Fruit fly (Drosophila melanogaster) whole organism, embryonic: ENCODE results near the gene Dsp1.

ENCODE experiments used
- Bteb2 ChIP-seq: fragments of 200-800 bp; sonication (Bioruptor generic); optimal IDR thresholded peaks from 2 replicates; lab custom pipeline; 2016; ENCODE audit warnings: missing biosample characterization, missing genetic modification characterization
- CG10209 ChIP-seq: fragments of 200-800 bp; sonication (Bioruptor generic); optimal IDR thresholded peaks from 3 replicates; lab custom pipeline; 2017; ENCODE audit warnings: missing biosample characterization, mild to moderate bottlenecking, missing genetic modification characterization, missing genetic modification reagents
- CG10431 ChIP-seq: fragments of 200-800 bp; sonication (Bioruptor generic); optimal IDR thresholded peaks from 3 replicates; lab custom pipeline; 2018; ENCODE audit warnings: missing biosample characterization, mild to moderate bottlenecking, missing genetic modification characterization
- CG10959 ChIP-seq: fragments of 200-800 bp; sonication (Bioruptor generic); IDR thresholded peaks from 2 replicates; pipeline ENCODE4 v1.3.6; 2022; ENCODE audit warnings: missing biosample characterization, missing genetic modification characterization
- CG11504 ChIP-seq: fragments of 200-800 bp; sonication (Bioruptor generic); optimal IDR thresholded peaks from 3 replicates; lab custom pipeline; 2019; ENCODE audit warnings: missing biosample characterization, mild to moderate bottlenecking, missing genetic modification characterization, moderate library complexity
- CG13894 ChIP-seq: fragments of 200-800 bp; sonication (Bioruptor generic); optimal IDR thresholded peaks from 3 replicates; lab custom pipeline; 2018; ENCODE audit warnings: missing biosample characterization, mild to moderate bottlenecking, missing genetic modification characterization, moderate library complexity
- CG14441 ChIP-seq: fragments of 200-800 bp; sonication (Bioruptor generic); IDR thresholded peaks from 2 replicates; pipeline ENCODE4 v1.3.6; 2022; ENCODE audit warnings: missing biosample characterization, missing genetic modification characterization
- CG15514 ChIP-seq: fragments of 200-800 bp; sonication (Bioruptor generic); optimal IDR thresholded peaks from 3 replicates; lab custom pipeline; 2017; ENCODE audit warnings: missing biosample characterization, missing genetic modification characterization, mild to moderate bottlenecking, moderate library complexity, missing genetic modification reagents
- CG17359 ChIP-seq: fragments of 200-800 bp; sonication (Bioruptor generic); optimal IDR thresholded peaks from 3 replicates; lab custom pipeline; 2018; ENCODE audit warnings: missing biosample characterization, mild to moderate bottlenecking, missing genetic modification characterization, moderate library complexity
- CG17568 ChIP-seq: fragments of 200-800 bp; sonication (Bioruptor generic); optimal IDR thresholded peaks from 2 replicates; lab custom pipeline; 2018; ENCODE audit warnings: missing biosample characterization, mild to moderate bottlenecking, missing genetic modification characterization, moderate library complexity
- CG18619 ChIP-seq: fragments of 200-800 bp; sonication (Bioruptor generic); optimal IDR thresholded peaks from 3 replicates; lab custom pipeline; 2017; ENCODE audit warnings: missing biosample characterization, mild to moderate bottlenecking, missing genetic modification characterization
- CG34224 ChIP-seq: fragments of 200-800 bp; sonication (Bioruptor generic); IDR thresholded peaks from 3 replicates; pipeline ENCODE4 v1.3.6; 2022; ENCODE audit warnings: missing biosample characterization, missing genetic modification characterization; ENCODE audit not compliant: partially characterized antibody
- CG3838 ChIP-seq: fragments of 200-800 bp; sonication (Bioruptor generic); optimal IDR thresholded peaks from 3 replicates; lab custom pipeline; 2016; ENCODE audit warnings: missing biosample characterization, missing genetic modification characterization
- CG6175 ChIP-seq: fragments of 200-800 bp; sonication (Bioruptor generic); IDR thresholded peaks from 3 replicates; pipeline ENCODE4 v1.3.6; 2022; ENCODE audit warnings: missing biosample characterization, missing genetic modification characterization
- CG6765 ChIP-seq: fragments of 200-800 bp; sonication (Bioruptor generic); optimal IDR thresholded peaks from 3 replicates; lab custom pipeline; 2017; ENCODE audit warnings: missing biosample characterization, mild to moderate bottlenecking, missing genetic modification characterization
- CG8478 ChIP-seq: fragments of >200 bp; optimal IDR thresholded peaks from 2 replicates; lab custom pipeline; 2018
- CG9215 ChIP-seq: fragments of 200-800 bp; sonication (Bioruptor generic); IDR thresholded peaks from 2 replicates; pipeline ENCODE4 v1.3.6; 2022; ENCODE audit warnings: missing biosample characterization, missing genetic modification characterization
- CG9797 ChIP-seq: fragments of 200-800 bp; sonication (Bioruptor generic); optimal IDR thresholded peaks from 3 replicates; lab custom pipeline; 2018; ENCODE audit warnings: missing biosample characterization, mild to moderate bottlenecking, missing genetic modification characterization
- CG9876 ChIP-seq: fragments of 200-800 bp; sonication (Bioruptor generic); optimal IDR thresholded peaks from 2 replicates; lab custom pipeline; 2016; ENCODE audit warnings: missing biosample characterization, missing genetic modification characterization
- CG9932 ChIP-seq: fragments of 200-800 bp; sonication (Bioruptor generic); IDR thresholded peaks from 2 replicates; pipeline ENCODE4 v1.3.6; 2022; ENCODE audit warnings: missing biosample characterization, missing genetic modification characterization
- CTCF ChIP-seq: fragments of 200-800 bp; sonication (Bioruptor generic); optimal IDR thresholded peaks from 2 replicates; lab custom pipeline; 2017; ENCODE audit warnings: missing biosample characterization, mild to moderate bottlenecking, missing genetic modification characterization, moderate library complexity
- Dip2 ChIP-seq: fragments of 200-800 bp; sonication (Bioruptor generic); IDR thresholded peaks from 2 replicates; pipeline ENCODE4 v1.3.6; 2022; ENCODE audit warnings: missing biosample characterization, missing genetic modification characterization
- Drgx ChIP-seq: fragments of 200-800 bp; sonication (Bioruptor generic); IDR thresholded peaks from 2 replicates; pipeline ENCODE4 v1.3.6; 2022; ENCODE audit warnings: missing biosample characterization, missing genetic modification characterization
- HLH54F ChIP-seq: fragments of 200-800 bp; sonication (Bioruptor generic); optimal IDR thresholded peaks from 3 replicates; lab custom pipeline; 2016; ENCODE audit warnings: missing biosample characterization, missing genetic modification characterization
- Hmr ChIP-seq: fragments of 200-800 bp; sonication (Bioruptor generic); optimal IDR thresholded peaks from 3 replicates; lab custom pipeline; 2017; ENCODE audit warnings: mild to moderate bottlenecking, missing biosample characterization, missing genetic modification reagents, missing genetic modification characterization
- Hr51 ChIP-seq, 2 experiments: fragments of 200-800 bp; sonication (Bioruptor generic); optimal IDR thresholded peaks; 2 replicates in 1 of 2; 3 replicates in 1 of 2; lab custom pipeline; 2016 to 2018; ENCODE audit warnings: missing biosample characterization in 2 of 2, missing genetic modification characterization in 2 of 2, mild to moderate bottlenecking in 1 of 2, moderate library complexity in 1 of 2
- Lim3 ChIP-seq: fragments of 200-800 bp; sonication (Bioruptor generic); IDR thresholded peaks from 2 replicates; pipeline ENCODE4 v1.3.6; 2022; ENCODE audit warnings: missing biosample characterization, missing genetic modification characterization
- Mrtf ChIP-seq: fragments of 200-800 bp; sonication (Bioruptor generic); IDR thresholded peaks from 3 replicates; pipeline ENCODE4 v1.3.6; 2022; ENCODE audit warnings: missing biosample characterization, missing genetic modification characterization
- Oaz ChIP-seq: fragments of 200-800 bp; sonication (Bioruptor generic); IDR thresholded peaks from 2 replicates; pipeline ENCODE4 v1.3.6; 2022; ENCODE audit warnings: missing biosample characterization, missing genetic modification characterization
- Oli ChIP-seq: fragments of 200-800 bp; sonication (Bioruptor generic); optimal IDR thresholded peaks from 2 replicates; lab custom pipeline; 2018; ENCODE audit warnings: missing biosample characterization, mild to moderate bottlenecking, missing genetic modification characterization, moderate library complexity
- Ptx1 ChIP-seq: fragments of 200-800 bp; sonication (Bioruptor generic); IDR thresholded peaks from 2 replicates; pipeline ENCODE4 v1.3.6; 2022; ENCODE audit warnings: missing biosample characterization, missing genetic modification characterization
- Ravus ChIP-seq: fragments of 200-800 bp; sonication (Bioruptor generic); IDR thresholded peaks from 2 replicates; pipeline ENCODE4 v1.3.6; 2022; ENCODE audit warnings: missing biosample characterization, missing genetic modification characterization
- Stat92E ChIP-seq, 3 experiments: fragments of >200 bp in 2 of 3; fragments of 200-800 bp in 1 of 3; sonication (Bioruptor generic) in 1 of 3; optimal IDR thresholded peaks; 2 replicates each; lab custom pipeline; 2017 to 2019; ENCODE audit warnings: missing biosample characterization in 3 of 3, missing genetic modification characterization in 3 of 3, mild to moderate bottlenecking in 1 of 3, moderate library complexity in 1 of 3
- bab2 ChIP-seq: fragments of 200-800 bp; sonication (Bioruptor generic); optimal IDR thresholded peaks from 2 replicates; lab custom pipeline; 2016; ENCODE audit warnings: missing biosample characterization, missing genetic modification characterization
- cato ChIP-seq: fragments of 200-800 bp; sonication (Bioruptor generic); optimal IDR thresholded peaks from 2 replicates; lab custom pipeline; 2016; ENCODE audit warnings: missing biosample characterization, missing genetic modification characterization, borderline replicate concordance
- croc ChIP-seq: fragments of 200-800 bp; sonication (Bioruptor generic); conservative IDR thresholded peaks from 3 replicates; pipeline ENCODE4 v1.3.6; 2022; ENCODE audit warnings: missing biosample characterization, missing genetic modification characterization
- crol ChIP-seq: fragments of 200-800 bp; sonication (Bioruptor generic); IDR thresholded peaks from 2 replicates; pipeline ENCODE4 v1.3.6; 2022; ENCODE audit warnings: missing biosample characterization, missing genetic modification characterization
- da ChIP-seq: fragments of 200-800 bp; sonication (Bioruptor generic); optimal IDR thresholded peaks from 2 replicates; lab custom pipeline; 2016; ENCODE audit warnings: missing biosample characterization, missing genetic modification characterization
- danr ChIP-seq: fragments of 200-800 bp; sonication (Bioruptor generic); IDR thresholded peaks from 2 replicates; pipeline ENCODE4 v1.3.6; 2022; ENCODE audit warnings: missing biosample characterization, missing genetic modification characterization
- dimm ChIP-seq: fragments of 200-800 bp; sonication (Bioruptor generic); IDR thresholded peaks from 2 replicates; pipeline ENCODE4 v1.3.6; 2022; ENCODE audit warnings: missing biosample characterization, missing genetic modification characterization
- eve ChIP-seq, 2 experiments: fragments of >200 bp; optimal IDR thresholded peaks; 2 replicates each; lab custom pipeline; 2017; ENCODE audit warnings: missing biosample characterization in 2 of 2, missing genetic modification characterization in 2 of 2
- fd64A ChIP-seq: fragments of 200-800 bp; sonication (Bioruptor generic); optimal IDR thresholded peaks from 3 replicates; lab custom pipeline; 2018; ENCODE audit warnings: missing biosample characterization, mild to moderate bottlenecking, missing genetic modification characterization
- gce ChIP-seq: fragments of 200-800 bp; sonication (Bioruptor generic); IDR thresholded peaks from 3 replicates; pipeline ENCODE4 v1.3.6; 2022; ENCODE audit warnings: missing biosample characterization, missing genetic modification characterization
- kah ChIP-seq: fragments of 200-800 bp; sonication (Bioruptor generic); optimal IDR thresholded peaks from 2 replicates; lab custom pipeline; 2018; ENCODE audit warnings: missing biosample characterization, mild to moderate bottlenecking, missing genetic modification characterization
- lbe ChIP-seq: fragments of 200-800 bp; sonication (Bioruptor generic); optimal IDR thresholded peaks from 2 replicates; lab custom pipeline; 2016; ENCODE audit warnings: missing biosample characterization, mild to moderate bottlenecking, missing genetic modification characterization
- onecut ChIP-seq: fragments of 200-800 bp; sonication (Bioruptor generic); IDR thresholded peaks from 2 replicates; pipeline ENCODE4 v1.3.6; 2022; ENCODE audit warnings: missing biosample characterization, missing genetic modification characterization
- pita ChIP-seq: fragments of 200-800 bp; sonication (Bioruptor generic); optimal IDR thresholded peaks from 2 replicates; lab custom pipeline; 2017; ENCODE audit warnings: missing biosample characterization, mild to moderate bottlenecking, missing genetic modification characterization
- pnt ChIP-seq: fragments of 200-800 bp; sonication (Bioruptor generic); optimal IDR thresholded peaks from 3 replicates; lab custom pipeline; 2016; ENCODE audit warnings: missing biosample characterization, missing genetic modification characterization
- sens ChIP-seq: fragments of 200-800 bp; sonication (Bioruptor generic); peaks from one replicate; lab custom pipeline; 2016; ENCODE audit warnings: missing biosample characterization, missing genetic modification characterization
- shn ChIP-seq: fragments of 200-800 bp; sonication (Bioruptor generic); optimal IDR thresholded peaks from 3 replicates; lab custom pipeline; 2016; ENCODE audit warnings: missing biosample characterization, missing genetic modification characterization
- stwl ChIP-seq: fragments of 200-800 bp; sonication (Bioruptor generic); optimal IDR thresholded peaks from 3 replicates; lab custom pipeline; 2018; ENCODE audit warnings: missing biosample characterization, mild to moderate bottlenecking, missing genetic modification characterization, moderate library complexity
- ttk ChIP-seq: fragments of 200-800 bp; sonication (Bioruptor generic); IDR thresholded peaks from 2 replicates; pipeline ENCODE4 v2.1.2; 2022; ENCODE audit warnings: missing biosample characterization, missing genetic modification characterization
- vfl ChIP-seq: fragments of 200-800 bp; sonication (Bioruptor generic); optimal IDR thresholded peaks from 2 replicates; lab custom pipeline; 2016; ENCODE audit warnings: missing biosample characterization, missing genetic modification characterization

The Dsp1 gene

dm6 chrX:16385942-16386392 is 52.6 kb downstream of the Dsp1 start (continued):
- TF ChIP-seq pnt (no peak), danr (GFP tag; lab: Robert Waterston, UW) (no peak), CG10209 (peak; percentile 54), CG10431 (GFP tag; lab: Kevin White, UChicago) (no peak), vfl (no peak), crol (GFP tag; lab: Robert Waterston, UW) (no peak), CG9215 (no peak), lbe (GFP tag; lab: Kevin White, UChicago) (no peak), onecut (0 out of 2 replicates have a peak, but pooled peaks have one; percentile 17), CG3838 (GFP tag; lab: Kevin White, UChicago) (no peak), CG15514 (GFP tag; lab: Kevin White, UChicago) (peak; percentile 36), kah (GFP tag; lab: Kevin White, UChicago) (no peak), CG17359 (tag; lab: Kevin White, UChicago) (no peak), CG11504 (peak; percentile 53), Mrtf (GFP tag; lab: Robert Waterston, UW) (no peak), dimm (GFP tag; lab: Robert Waterston, UW) (no peak), croc (GFP tag; lab: Robert Waterston, UW) (no peak), CG9876 (no peak), Dip2 (GFP tag; lab: Robert Waterston, UW) (no peak), CG6765 (GFP tag; lab: Kevin White, UChicago) (peak; percentile 67), sens (GFP tag; lab: Kevin White, UChicago) (peak; percentile 71), pita (GFP tag; lab: Kevin White, UChicago) (no peak), fd64A (GFP tag; lab: Kevin White, UChicago) (no peak), Ptx1 (GFP tag; lab: Robert Waterston, UW) (0 out of 2 replicates have a peak, but pooled peaks have one; percentile 23), Stat92E (GFP tag; optimal IDR thresholded peaks at IDR 0.05; lab: Kevin White, UChicago) (no peak), cato (GFP tag; lab: Kevin White, UChicago) (no peak), Oli (peak; percentile 39), CG6175 (no peak), da (GFP tag; lab: Kevin White, UChicago) (no peak), CG18619 (GFP tag; lab: Kevin White, UChicago) (peak; percentile 43), Ravus (GFP tag; lab: Robert Waterston, UW) (no peak), CG9932 (GFP tag; lab: Robert Waterston, UW) (peak; percentile 50), bab2 (peak; percentile 38), Drgx (GFP tag; lab: Robert Waterston, UW) (peak; percentile 50; the same call in 1 of the 2 replicates), CG9797 (GFP tag; lab: Kevin White, UChicago) (no peak), CG34224 (GFP tag; lab: Robert Waterston, UW) (no peak), gce (GFP tag; lab: Robert Waterston, UW) (no peak), ttk (GFP tag; lab: Robert Waterston, UW) (no peak), eve (GFP tag; optimal IDR thresholded peaks at IDR 0.05; lab: Kevin White, UChicago) (no peak), stwl (no peak), CG10959 (no peak), CG8478 (lab: Kevin White, UChicago) (no peak), CG14441 (no peak), CG17568 (GFP tag; lab: Kevin White, UChicago) (no peak), Hmr (peak; percentile 50), Lim3 (GFP tag; lab: Robert Waterston, UW) (no peak), HLH54F (GFP tag; lab: Kevin White, UChicago) (peak; percentile 21), CG13894 (tag; lab: Kevin White, UChicago) (no peak), shn (GFP tag; lab: Kevin White, UChicago) (no peak), Bteb2 (GFP tag; lab: Kevin White, UChicago) (no peak), Oaz (GFP tag; lab: Robert Waterston, UW) (no peak), CTCF (GFP tag; lab: Kevin White, UChicago) (no peak), Hr51 (GFP tag; optimal IDR thresholded peaks at IDR 0.05; lab: Kevin White, UChicago) (peak; percentile 29 to 47)
